Fruit fly (Drosophila melanogaster): ENCODE data around the gene CG11714.

DNA sequence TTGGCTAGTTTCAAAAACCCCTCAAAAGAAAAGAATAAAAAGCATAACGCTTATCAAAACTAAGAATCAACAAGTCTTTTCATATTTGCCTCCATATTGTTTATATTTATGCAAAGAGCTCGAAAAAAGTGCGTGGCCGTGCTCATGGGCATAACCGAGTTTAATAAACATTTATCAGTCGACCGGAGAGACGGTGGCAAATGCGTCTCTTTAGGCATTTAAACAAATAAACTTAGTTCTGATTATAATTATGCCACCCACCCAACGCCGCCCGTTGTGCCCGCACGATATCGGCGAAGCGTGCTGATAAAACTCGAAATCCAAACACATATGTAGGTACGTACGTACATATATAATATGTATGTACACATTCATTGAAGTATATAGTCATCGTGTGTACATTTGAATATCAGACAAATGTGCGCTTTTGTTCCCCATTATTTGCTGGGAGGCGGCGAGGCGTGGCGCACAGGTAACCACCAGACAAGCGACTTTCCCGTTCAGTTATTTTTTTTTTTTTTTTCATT is 5.9 kb upstream of the CG11714 start:
- TF ChIP-seq HmgZ (tag; optimal IDR thresholded peaks at IDR 0.05) (peak; percentile 16), dati (GFP tag; IDR thresholded peaks at IDR 0.05) (no peak), pfk (GFP tag; optimal IDR thresholded peaks at IDR 0.05) (no peak), CG2889 (GFP tag; IDR thresholded peaks at IDR 0.05) (no peak), fru (optimal IDR thresholded peaks at IDR 0.05) (no peak), onecut (GFP tag; IDR thresholded peaks at IDR 0.05) (no peak)
